Worm (Caenorhabditis elegans) whole organism, late embryonic: ENCODE data around the gene Y38C1BA.4.

Source experiments
- F13H6.1 ChIP-seq: sonication (generic microtip); optimal IDR thresholded peaks from 2 replicates; lab custom pipeline; 2016; ENCODE audit warnings: missing genetic modification characterization, missing compliant biosample characterization
- K02D7.2 ChIP-seq: sonication (generic microtip); optimal IDR thresholded peaks from 2 replicates; lab custom pipeline; 2017; ENCODE audit warnings: mild to moderate bottlenecking, missing genetic modification characterization, missing compliant biosample characterization
- T23F11.4 ChIP-seq: fragments of 200-800 bp; sonication (Bioruptor generic); optimal IDR thresholded peaks from 2 replicates; lab custom pipeline; 2018; ENCODE audit warnings: mild to moderate bottlenecking, missing genetic modification characterization, missing compliant biosample characterization
- Y22D7AL.16 ChIP-seq: sonication (generic microtip); optimal IDR thresholded peaks from 2 replicates; lab custom pipeline; 2016; ENCODE audit warnings: missing genetic modification characterization, missing compliant biosample characterization
- ahr-1 ChIP-seq: sonication (generic microtip); optimal IDR thresholded peaks from 2 replicates; lab custom pipeline; 2016; ENCODE audit warnings: missing genetic modification characterization, missing compliant biosample characterization
- ama-1 ChIP-seq: fragments of 150-350 bp; optimal IDR thresholded peaks from 2 replicates; lab custom pipeline; 2014
- ceh-14 ChIP-seq: sonication (generic microtip); optimal IDR thresholded peaks from 2 replicates; lab custom pipeline; 2016; ENCODE audit warnings: missing genotype, missing genetic modification characterization, missing compliant biosample characterization
- ceh-19 ChIP-seq: fragments of 200-800 bp; sonication (Bioruptor generic); optimal IDR thresholded peaks from 2 replicates; lab custom pipeline; 2018; ENCODE audit warnings: mild to moderate bottlenecking, missing genetic modification characterization, missing compliant biosample characterization
- ceh-2 ChIP-seq: sonication (generic microtip); optimal IDR thresholded peaks from 2 replicates; lab custom pipeline; 2016; ENCODE audit warnings: missing genotype, missing genetic modification characterization, missing compliant biosample characterization
- ceh-30 ChIP-seq: fragments of 150-350 bp; optimal IDR thresholded peaks from 2 replicates; lab custom pipeline; 2014; ENCODE audit warnings: missing biosample characterization, missing genetic modification characterization
- ceh-31 ChIP-seq: sonication (generic microtip); optimal IDR thresholded peaks from 2 replicates; lab custom pipeline; 2016; ENCODE audit warnings: missing genetic modification characterization, missing compliant biosample characterization
- ceh-48 ChIP-seq: sonication (generic microtip); optimal IDR thresholded peaks from 2 replicates; lab custom pipeline; 2016; ENCODE audit warnings: missing genetic modification characterization, inconsistent platforms, missing compliant biosample characterization
- ceh-9 ChIP-seq: sonication (generic microtip); optimal IDR thresholded peaks from 2 replicates; lab custom pipeline; 2016; ENCODE audit warnings: mild to moderate bottlenecking, missing genetic modification characterization, inconsistent platforms, missing compliant biosample characterization
- che-1 ChIP-seq: sonication (generic microtip); optimal IDR thresholded peaks from 2 replicates; lab custom pipeline; 2016; ENCODE audit warnings: mild to moderate bottlenecking, missing genetic modification characterization, missing compliant biosample characterization
- dmd-4 ChIP-seq: sonication (generic microtip); optimal IDR thresholded peaks from 2 replicates; lab custom pipeline; 2016; ENCODE audit warnings: borderline replicate concordance, missing genetic modification characterization, missing compliant biosample characterization
- dve-1 ChIP-seq: sonication (generic microtip); optimal IDR thresholded peaks from 2 replicates; lab custom pipeline; 2017; ENCODE audit warnings: antibody characterized with exemption, mild to moderate bottlenecking, missing genetic modification characterization, missing compliant biosample characterization
- elt-2 ChIP-seq: sonication (generic microtip); optimal IDR thresholded peaks from 2 replicates; lab custom pipeline; 2016; ENCODE audit warnings: missing genetic modification reagents, missing genetic modification characterization, missing compliant biosample characterization
- elt-4 ChIP-seq: sonication (generic microtip); optimal IDR thresholded peaks from 2 replicates; lab custom pipeline; 2016; ENCODE audit warnings: missing genetic modification characterization, missing compliant biosample characterization
- ets-4 ChIP-seq: sonication (generic microtip); optimal IDR thresholded peaks from 2 replicates; lab custom pipeline; 2016; ENCODE audit warnings: missing genetic modification characterization, missing compliant biosample characterization
- fax-1 ChIP-seq: sonication (generic microtip); optimal IDR thresholded peaks from 2 replicates; lab custom pipeline; 2016; ENCODE audit warnings: missing genotype, missing genetic modification characterization, missing compliant biosample characterization
- fkh-10 ChIP-seq: fragments of 150-350 bp; optimal IDR thresholded peaks from 2 replicates; lab custom pipeline; 2014; ENCODE audit warnings: missing biosample characterization, missing genetic modification reagents, missing genetic modification characterization
- fkh-6 ChIP-seq: sonication (generic microtip); optimal IDR thresholded peaks from 2 replicates; lab custom pipeline; 2016; ENCODE audit warnings: missing genetic modification characterization, missing compliant biosample characterization
- gmeb-2 ChIP-seq: sonication (generic microtip); optimal IDR thresholded peaks from 2 replicates; lab custom pipeline; 2016; ENCODE audit warnings: missing genetic modification characterization, inconsistent platforms, missing compliant biosample characterization
- hlh-13 ChIP-seq: fragments of 200-800 bp; sonication (Bioruptor generic); optimal IDR thresholded peaks from 2 replicates; lab custom pipeline; 2018; ENCODE audit warnings: mild to moderate bottlenecking, missing genetic modification characterization, missing compliant biosample characterization
- hlh-15 ChIP-seq: sonication (generic microtip); optimal IDR thresholded peaks from 2 replicates; lab custom pipeline; 2016; ENCODE audit warnings: missing genetic modification characterization, missing compliant biosample characterization
- hlh-30 ChIP-seq: sonication (generic microtip); optimal IDR thresholded peaks from 2 replicates; lab custom pipeline; 2017; ENCODE audit warnings: antibody characterized with exemption, missing genetic modification characterization, missing compliant biosample characterization; ENCODE audit not compliant: insufficient read depth
- hlh-6 ChIP-seq: sonication (generic microtip); optimal IDR thresholded peaks from 2 replicates; lab custom pipeline; 2016; ENCODE audit warnings: missing genotype, missing genetic modification characterization, missing compliant biosample characterization
- lim-6 ChIP-seq: sonication (generic microtip); optimal IDR thresholded peaks from 2 replicates; lab custom pipeline; 2016; ENCODE audit warnings: missing genetic modification characterization, missing compliant biosample characterization
- mec-3 ChIP-seq: sonication (generic microtip); optimal IDR thresholded peaks from 2 replicates; lab custom pipeline; 2016; ENCODE audit warnings: borderline replicate concordance, missing genetic modification characterization, missing compliant biosample characterization
- nfya-1 ChIP-seq: sonication (generic microtip); optimal IDR thresholded peaks from 2 replicates; lab custom pipeline; 2017; ENCODE audit warnings: missing genetic modification characterization, mild to moderate bottlenecking, missing compliant biosample characterization, antibody characterized with exemption, moderate library complexity
- nhr-11 ChIP-seq: fragments of 150-350 bp; optimal IDR thresholded peaks from 2 replicates; lab custom pipeline; 2014; ENCODE audit warnings: missing biosample characterization, missing genetic modification characterization
- odd-2 ChIP-seq: sonication (generic microtip); optimal IDR thresholded peaks from 2 replicates; lab custom pipeline; 2017; ENCODE audit warnings: antibody characterized with exemption, mild to moderate bottlenecking, missing genetic modification characterization, missing compliant biosample characterization
- pax-1 ChIP-seq: fragments of 150-350 bp; optimal IDR thresholded peaks from 2 replicates; lab custom pipeline; 2014; ENCODE audit warnings: missing biosample characterization, missing genetic modification characterization
- pha-2 ChIP-seq: sonication (generic microtip); optimal IDR thresholded peaks from 2 replicates; lab custom pipeline; 2017; ENCODE audit warnings: mild to moderate bottlenecking, missing genetic modification characterization, missing compliant biosample characterization
- pha-4 ChIP-seq: fragments of 150-350 bp; optimal IDR thresholded peaks from 2 replicates; lab custom pipeline; 2018; ENCODE audit warnings: missing biosample characterization, missing genetic modification reagents, missing genetic modification characterization
- pqm-1 ChIP-seq: sonication (generic microtip); optimal IDR thresholded peaks from 2 replicates; lab custom pipeline; 2016; ENCODE audit warnings: missing genetic modification characterization, missing compliant biosample characterization
- pros-1 ChIP-seq: fragments of 150-350 bp; optimal IDR thresholded peaks from 2 replicates; lab custom pipeline; 2014; ENCODE audit warnings: missing biosample characterization, missing genetic modification reagents, missing genetic modification characterization
- ref-2 ChIP-seq: sonication (generic microtip); optimal IDR thresholded peaks from 2 replicates; lab custom pipeline; 2016; ENCODE audit warnings: missing genetic modification characterization, missing compliant biosample characterization
- rnt-1 ChIP-seq: sonication (generic microtip); optimal IDR thresholded peaks from 2 replicates; lab custom pipeline; 2016; ENCODE audit warnings: missing genetic modification characterization, missing compliant biosample characterization
- sdc-2 ChIP-seq: sonication (generic microtip); optimal IDR thresholded peaks from 2 replicates; lab custom pipeline; 2016; ENCODE audit warnings: missing genotype, missing genetic modification characterization, missing compliant biosample characterization
- sox-2 ChIP-seq: fragments of 200-800 bp; sonication (Bioruptor generic); IDR thresholded peaks from 2 replicates; pipeline ENCODE4 v1.3.6; 2022; ENCODE audit warnings: missing genetic modification reagents, missing genetic modification characterization, missing compliant biosample characterization
- sox-4 ChIP-seq: sonication (generic microtip); optimal IDR thresholded peaks from 2 replicates; lab custom pipeline; 2017; ENCODE audit warnings: mild to moderate bottlenecking, missing genetic modification characterization, inconsistent platforms, missing compliant biosample characterization
- syd-9 ChIP-seq: sonication (generic microtip); optimal IDR thresholded peaks from 2 replicates; lab custom pipeline; 2016; ENCODE audit warnings: mild to moderate bottlenecking, missing genetic modification characterization, moderate library complexity, missing compliant biosample characterization
- tbx-2 ChIP-seq: sonication (generic microtip); optimal IDR thresholded peaks from 2 replicates; lab custom pipeline; 2016; ENCODE audit warnings: missing genetic modification characterization, missing compliant biosample characterization
- tbx-7 ChIP-seq: sonication (generic microtip); optimal IDR thresholded peaks from 2 replicates; lab custom pipeline; 2016; ENCODE audit warnings: missing genotype, missing genetic modification characterization, missing compliant biosample characterization
- ttx-3 ChIP-seq: sonication (generic microtip); optimal IDR thresholded peaks from 2 replicates; lab custom pipeline; 2016; ENCODE audit warnings: missing genetic modification reagents, missing genetic modification characterization, missing compliant biosample characterization
- unc-3 ChIP-seq, 2 experiments: fragments of 200-800 bp in 1 of 2; sonication (Bioruptor generic) in 1 of 2; sonication (generic microtip) in 1 of 2; conservative IDR thresholded peaks in 1 of 2; optimal IDR thresholded peaks in 1 of 2; 2 replicates each; pipeline versions ENCODE4 v1.3.6 to Lab custom; 2016 to 2022; ENCODE audit warnings: missing compliant biosample characterization in 2 of 2, missing genetic modification characterization in 2 of 2, missing genetic modification reagents in 1 of 2
- unc-55 ChIP-seq: sonication (generic microtip); optimal IDR thresholded peaks from 2 replicates; lab custom pipeline; 2017; ENCODE audit warnings: missing biosample characterization, missing genetic modification reagents, missing genetic modification characterization
- unc-86 ChIP-seq: sonication (generic microtip); optimal IDR thresholded peaks from 2 replicates; lab custom pipeline; 2016; ENCODE audit warnings: missing genetic modification characterization, missing compliant biosample characterization
- zip-5 ChIP-seq: sonication (generic microtip); optimal IDR thresholded peaks from 2 replicates; lab custom pipeline; 2016; ENCODE audit warnings: missing genetic modification characterization, missing compliant biosample characterization
- ztf-16 ChIP-seq: sonication (generic microtip); optimal IDR thresholded peaks from 2 replicates; lab custom pipeline; 2017; ENCODE audit warnings: missing genetic modification characterization, missing compliant biosample characterization

Gene Y38C1BA.4

DNA sequence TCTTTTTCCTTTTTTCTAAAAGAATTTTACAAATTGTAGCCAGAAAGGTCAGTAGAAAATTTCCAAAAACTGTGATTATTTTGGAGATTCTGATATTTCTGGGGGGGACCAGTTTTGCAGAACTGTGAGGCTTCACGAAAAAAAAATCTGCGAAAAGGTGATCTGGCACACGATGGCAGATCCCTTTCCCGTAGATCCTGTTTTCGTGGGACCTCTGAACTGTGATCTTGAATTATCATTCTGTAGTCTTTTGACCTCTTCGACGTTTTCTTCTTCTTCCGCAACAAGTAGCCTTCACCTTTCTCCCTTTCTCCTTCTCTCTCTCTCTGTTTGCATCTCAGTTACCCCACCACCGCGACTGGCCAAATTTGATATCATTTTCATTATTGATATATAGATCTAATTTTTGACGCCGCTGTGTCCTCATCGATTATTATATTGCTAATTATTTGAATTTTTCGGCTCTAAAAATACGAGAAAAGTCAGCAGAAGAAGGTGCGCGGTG lies 32.3 kb downstream of the Y38C1BA.4 start:
- no peak for TF ChIP-seq T23F11.4
- peak; percentile 60 for TF ChIP-seq tbx-2 (tag; lab: Kevin White, UChicago)
- TF ChIP-seq ref-2 (tag; lab: Kevin White, UChicago): peak; percentile 44
- no peak for TF ChIP-seq ceh-14
- TF ChIP-seq ceh-31 (tag; lab: Kevin White, UChicago): peak; percentile 37
- TF ChIP-seq fax-1 (tag; lab: Kevin White, UChicago): peak; percentile 17
- no peak for TF ChIP-seq hlh-13 (GFP tag; lab: Kevin White, UChicago)
- TF ChIP-seq tbx-7 (tag; lab: Kevin White, UChicago): peak; percentile 28

DNA sequence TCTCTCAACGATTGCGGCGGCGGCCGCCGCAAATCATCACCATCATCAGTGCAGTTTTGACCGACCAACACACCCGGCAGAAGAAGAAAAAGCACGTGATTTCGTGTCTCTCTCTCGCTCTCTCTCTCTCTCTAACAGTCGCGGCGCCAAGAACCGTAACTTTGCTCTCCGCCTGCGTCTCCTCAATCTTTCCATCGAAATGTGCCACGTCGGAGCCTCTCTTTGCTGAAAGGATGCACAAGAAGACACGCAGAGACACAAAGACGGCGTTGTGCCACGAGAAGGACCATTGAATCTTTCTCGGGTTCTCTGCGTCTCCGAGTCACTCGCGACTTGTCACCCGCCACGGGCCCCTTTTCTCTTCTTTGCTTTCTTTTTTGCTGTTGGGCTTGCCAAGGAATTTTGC lies 36.2 kb downstream of the Y38C1BA.4 start:
- TF ChIP-seq hlh-13 (GFP tag; lab: Kevin White, UChicago): no peak
- no peak for TF ChIP-seq odd-2 (tag; lab: Kevin White, UChicago)
- TF ChIP-seq ceh-9 (tag; lab: Kevin White, UChicago): no peak
- TF ChIP-seq rnt-1 (tag; lab: Kevin White, UChicago): peak; percentile 50
- peak; percentile 23 for TF ChIP-seq ceh-2 (tag; lab: Kevin White, UChicago)
- TF ChIP-seq F13H6.1 (tag; lab: Kevin White, UChicago): peak; percentile 60
- no peak for TF ChIP-seq K02D7.2 (tag; lab: Kevin White, UChicago)
- TF ChIP-seq sdc-2 (tag; lab: Kevin White, UChicago): no peak
- no peak for TF ChIP-seq ttx-3
- no peak for TF ChIP-seq ama-1
- no peak for TF ChIP-seq ceh-14
- TF ChIP-seq hlh-30 (tag; lab: Kevin White, UChicago): peak; percentile 83
- TF ChIP-seq ceh-48 (tag; lab: Kevin White, UChicago): no peak
- TF ChIP-seq elt-2 (tag; lab: Kevin White, UChicago): no peak
- TF ChIP-seq nfya-1 (tag; lab: Kevin White, UChicago): peak; percentile 58
- no peak for TF ChIP-seq ahr-1 (tag; lab: Kevin White, UChicago)
- no peak for TF ChIP-seq pax-1 (tag; lab: Kevin White, UChicago)
- TF ChIP-seq che-1 (tag; lab: Kevin White, UChicago): no peak
- TF ChIP-seq ets-4: no peak
- no peak for TF ChIP-seq pha-4
- no peak for TF ChIP-seq hlh-15 (tag; lab: Kevin White, UChicago)
- TF ChIP-seq unc-86: no peak
- TF ChIP-seq pros-1: no peak
- no peak for TF ChIP-seq elt-4 (tag; lab: Kevin White, UChicago)
- TF ChIP-seq unc-3 (GFP tag; conservative IDR thresholded peaks at IDR 0.05; lab: Robert Waterston, UW): no peak
- no peak for TF ChIP-seq unc-3 (tag; optimal IDR thresholded peaks at IDR 0.05; lab: Kevin White, UChicago)
- peak; percentile 14 for TF ChIP-seq tbx-2 (tag; lab: Kevin White, UChicago)
- no peak for TF ChIP-seq dmd-4 (tag; lab: Kevin White, UChicago)
- TF ChIP-seq pha-2 (tag; lab: Kevin White, UChicago): no peak
- no peak for TF ChIP-seq fkh-6 (tag; lab: Kevin White, UChicago)
- peak; percentile 53 for TF ChIP-seq mec-3
- TF ChIP-seq ceh-31 (tag; lab: Kevin White, UChicago): peak; percentile 50
- TF ChIP-seq ztf-16 (tag; lab: Kevin White, UChicago): no peak
- peak; percentile 69 for TF ChIP-seq unc-55 (GFP tag; lab: Kevin White, UChicago)
- no peak for TF ChIP-seq nhr-11
- no peak for TF ChIP-seq ref-2 (tag; lab: Kevin White, UChicago)
- no peak for TF ChIP-seq ceh-30 (tag; lab: Kevin White, UChicago)
- no peak for TF ChIP-seq hlh-6
- TF ChIP-seq fkh-10 (GFP tag; lab: Kevin White, UChicago): no peak
- TF ChIP-seq Y22D7AL.16 (tag; lab: Kevin White, UChicago): no peak
- peak; percentile 17 for TF ChIP-seq pqm-1 (tag; lab: Kevin White, UChicago)
- no peak for TF ChIP-seq gmeb-2 (tag; lab: Kevin White, UChicago)
- TF ChIP-seq ceh-19 (GFP tag; lab: Kevin White, UChicago): no peak
- TF ChIP-seq dve-1 (tag; lab: Kevin White, UChicago): peak; percentile 28
- TF ChIP-seq zip-5 (tag; lab: Kevin White, UChicago): no peak
- TF ChIP-seq syd-9: peak; percentile 6
- TF ChIP-seq lim-6 (tag; lab: Kevin White, UChicago): peak; percentile 39
- TF ChIP-seq sox-4 (tag; lab: Kevin White, UChicago): no peak
- TF ChIP-seq sox-2 (GFP tag; lab: Robert Waterston, UW): no peak
